Worm (Caenorhabditis elegans) whole organism, L4 larva: ENCODE measurements around the gene aakg-1.

ENCODE experiments used
- F10B5.3 ChIP-seq: sonication (generic microtip); optimal IDR thresholded peaks from 2 replicates; lab custom pipeline; 2016; ENCODE audit warnings: mild to moderate bottlenecking, missing genetic modification characterization, missing compliant biosample characterization
- F37D6.2 ChIP-seq: sonication (generic microtip); optimal IDR thresholded peaks from 2 replicates; lab custom pipeline; 2016; ENCODE audit warnings: mild to moderate bottlenecking, missing genetic modification characterization, missing compliant biosample characterization
- F44E2.7 ChIP-seq: fragments of 200-800 bp; sonication (Bioruptor generic); IDR thresholded peaks from 2 replicates; pipeline ENCODE4 v2.1.2; 2022; ENCODE audit warnings: missing genetic modification characterization, missing compliant biosample characterization
- T20F7.1 ChIP-seq: fragments of 200-800 bp; sonication (Bioruptor generic); optimal IDR thresholded peaks from 2 replicates; lab custom pipeline; 2018; ENCODE audit warnings: mild to moderate bottlenecking, missing genetic modification characterization, missing compliant biosample characterization
- T26A8.4 ChIP-seq: fragments of 200-800 bp; sonication (Bioruptor generic); IDR thresholded peaks from 2 replicates; pipeline ENCODE4 v1.3.6; 2022; ENCODE audit warnings: missing genetic modification characterization, missing compliant biosample characterization
- Y48G9A.11 ChIP-seq: fragments of 200-800 bp; sonication (Bioruptor generic); IDR thresholded peaks from 2 replicates; pipeline ENCODE4 v1.3.6; 2022; ENCODE audit warnings: missing genetic modification reagents, missing genetic modification characterization, missing compliant biosample characterization
- ZK337.2 ChIP-seq: fragments of 200-800 bp; sonication (Bioruptor generic); IDR thresholded peaks from 2 replicates; pipeline ENCODE4 v1.3.6; 2022; ENCODE audit warnings: missing genetic modification reagents, missing genetic modification characterization, missing compliant biosample characterization
- ama-1 ChIP-seq: fragments of 150-350 bp; optimal IDR thresholded peaks from 2 replicates; lab custom pipeline; 2014; ENCODE audit warnings: inconsistent platforms, mixed read lengths
- attf-4 ChIP-seq: sonication (generic microtip); optimal IDR thresholded peaks from 3 replicates; lab custom pipeline; 2017; ENCODE audit warnings: missing biosample characterization, missing genetic modification characterization
- ceh-32 ChIP-seq: sonication (generic microtip); optimal IDR thresholded peaks from 2 replicates; lab custom pipeline; 2016; ENCODE audit warnings: mild to moderate bottlenecking, missing genetic modification characterization, missing compliant biosample characterization; ENCODE audit not compliant: poor library complexity
- ceh-62 ChIP-seq: sonication (generic microtip); optimal IDR thresholded peaks from 2 replicates; lab custom pipeline; 2017; ENCODE audit warnings: missing biosample characterization, missing genetic modification characterization
- cey-2 ChIP-seq: sonication (generic microtip); optimal IDR thresholded peaks from 3 replicates; lab custom pipeline; 2017; ENCODE audit warnings: missing genetic modification characterization, mild to moderate bottlenecking, missing compliant biosample characterization, antibody characterized with exemption, borderline replicate concordance; ENCODE audit not compliant: insufficient read depth
- ctbp-1 ChIP-seq: fragments of 200-800 bp; sonication (Bioruptor generic); IDR thresholded peaks from 2 replicates; pipeline ENCODE4 v1.3.6; 2022; ENCODE audit warnings: missing genetic modification reagents, missing genetic modification characterization, missing compliant biosample characterization
- daf-12 ChIP-seq: fragments of 150-350 bp; optimal IDR thresholded peaks from 2 replicates; lab custom pipeline; 2014; ENCODE audit warnings: missing biosample characterization, missing genetic modification reagents, missing genetic modification characterization
- daf-16 ChIP-seq, 3 experiments: sonication (generic microtip); optimal IDR thresholded peaks; 2 replicates each; lab custom pipeline; 2016 to 2017; ENCODE audit warnings: missing genetic modification characterization in 3 of 3, missing genetic modification reagents in 3 of 3, mild to moderate bottlenecking in 2 of 3, missing compliant biosample characterization in 2 of 3, missing biosample characterization in 1 of 3, moderate library complexity in 1 of 3
- daf-19 ChIP-seq: fragments of 200-800 bp; sonication (Bioruptor generic); conservative IDR thresholded peaks from 2 replicates; pipeline ENCODE4 v1.3.6; 2022; ENCODE audit warnings: missing genetic modification characterization, missing compliant biosample characterization
- dmd-6 ChIP-seq: fragments of 200-800 bp; sonication (Bioruptor generic); IDR thresholded peaks from 2 replicates; pipeline ENCODE4 v1.3.6; 2022; ENCODE audit warnings: missing genetic modification reagents, missing genetic modification characterization, missing compliant biosample characterization
- dmd-9 ChIP-seq: fragments of 200-800 bp; sonication (Bioruptor generic); IDR thresholded peaks from 2 replicates; pipeline ENCODE4 v1.3.6; 2022; ENCODE audit warnings: missing genetic modification reagents, missing genetic modification characterization, missing compliant biosample characterization
- egl-27 ChIP-seq: sonication (generic microtip); optimal IDR thresholded peaks from 3 replicates; lab custom pipeline; 2017; ENCODE audit warnings: missing biosample characterization, missing genetic modification reagents, missing genetic modification characterization
- gei-8 ChIP-seq: fragments of 200-800 bp; sonication (Bioruptor generic); optimal IDR thresholded peaks from 2 replicates; lab custom pipeline; 2018; ENCODE audit warnings: mild to moderate bottlenecking, missing genetic modification characterization, missing compliant biosample characterization
- hif-1 ChIP-seq, 2 experiments: sonication (generic microtip); optimal IDR thresholded peaks; 2 replicates each; lab custom pipeline; 2016 to 2017; ENCODE audit warnings: missing compliant biosample characterization in 2 of 2, missing genetic modification characterization in 2 of 2, missing genetic modification reagents in 2 of 2, missing genotype in 2 of 2, mild to moderate bottlenecking in 1 of 2
- hlh-11 ChIP-seq: fragments of 200-800 bp; sonication (Bioruptor generic); optimal IDR thresholded peaks from 2 replicates; lab custom pipeline; 2018; ENCODE audit warnings: mild to moderate bottlenecking, missing genetic modification characterization, missing compliant biosample characterization
- hmg-1.1 ChIP-seq: fragments of 200-800 bp; sonication (Bioruptor generic); IDR thresholded peaks from 2 replicates; pipeline ENCODE4 v1.3.6; 2022; ENCODE audit warnings: missing genetic modification reagents, missing genetic modification characterization, missing compliant biosample characterization
- lim-7 ChIP-seq: fragments of 200-800 bp; sonication (Bioruptor generic); IDR thresholded peaks from 2 replicates; pipeline ENCODE4 v1.3.6; 2022; ENCODE audit warnings: missing genetic modification characterization, missing compliant biosample characterization
- lin-1 ChIP-seq: fragments of 200-800 bp; sonication (Bioruptor generic); IDR thresholded peaks from 2 replicates; pipeline ENCODE4 v1.3.6; 2022; ENCODE audit warnings: missing genetic modification reagents, missing genetic modification characterization, missing compliant biosample characterization
- lin-15B ChIP-seq: fragments of 150-350 bp; sonication (generic microtip); optimal IDR thresholded peaks from 3 replicates; lab custom pipeline; 2014; ENCODE audit warnings: missing biosample characterization, missing genetic modification characterization
- lin-29 ChIP-seq: fragments of 200-800 bp; sonication (Bioruptor generic); IDR thresholded peaks from 2 replicates; pipeline ENCODE4 v1.3.6; 2022; ENCODE audit warnings: missing genetic modification reagents, missing genetic modification characterization, missing compliant biosample characterization
- lin-39 ChIP-seq: fragments of 150-350 bp; optimal IDR thresholded peaks from 2 replicates; lab custom pipeline; 2014; ENCODE audit warnings: missing biosample characterization, missing genetic modification reagents, missing genetic modification characterization
- lir-3 ChIP-seq: sonication (generic microtip); optimal IDR thresholded peaks from 2 replicates; lab custom pipeline; 2016; ENCODE audit warnings: mild to moderate bottlenecking, missing genetic modification characterization, missing compliant biosample characterization
- mdl-1 ChIP-seq, 2 experiments: fragments of 150-350 bp in 1 of 2; sonication (generic microtip) in 1 of 2; optimal IDR thresholded peaks; 2 replicates each; lab custom pipeline; 2014 to 2017; ENCODE audit warnings: missing biosample characterization in 2 of 2, missing genetic modification characterization in 2 of 2
- nhr-102 ChIP-seq: sonication (generic microtip); optimal IDR thresholded peaks from 2 replicates; lab custom pipeline; 2016; ENCODE audit warnings: mild to moderate bottlenecking, missing genetic modification characterization, moderate library complexity, missing compliant biosample characterization
- nhr-111 ChIP-seq: fragments of 200-800 bp; sonication (Bioruptor generic); optimal IDR thresholded peaks from 2 replicates; lab custom pipeline; 2018; ENCODE audit warnings: mild to moderate bottlenecking, missing genetic modification characterization, missing compliant biosample characterization
- nhr-25 ChIP-seq: sonication (generic microtip); optimal IDR thresholded peaks from 2 replicates; lab custom pipeline; 2017; ENCODE audit warnings: missing genetic modification characterization, mild to moderate bottlenecking, missing compliant biosample characterization, antibody characterized with exemption, moderate library complexity, borderline replicate concordance; ENCODE audit not compliant: insufficient read depth
- nhr-42 ChIP-seq: fragments of 200-800 bp; sonication (Bioruptor generic); IDR thresholded peaks from 2 replicates; pipeline ENCODE4 v1.3.6; 2022; ENCODE audit warnings: missing genetic modification characterization, missing compliant biosample characterization
- nhr-48 ChIP-seq: sonication (generic microtip); optimal IDR thresholded peaks from 2 replicates; lab custom pipeline; 2016; ENCODE audit warnings: mild to moderate bottlenecking, missing genetic modification characterization, missing compliant biosample characterization
- nhr-6 ChIP-seq: fragments of 150-350 bp; optimal IDR thresholded peaks from 2 replicates; lab custom pipeline; 2014; ENCODE audit warnings: missing biosample characterization, missing genetic modification characterization
- nhr-76 ChIP-seq: fragments of 150-350 bp; optimal IDR thresholded peaks from 2 replicates; lab custom pipeline; 2014; ENCODE audit warnings: missing biosample characterization, missing genetic modification characterization
- nhr-77 ChIP-seq: fragments of 150-350 bp; optimal IDR thresholded peaks from 2 replicates; lab custom pipeline; 2014; ENCODE audit warnings: missing biosample characterization, missing genetic modification characterization
- pqm-1 ChIP-seq: sonication (generic microtip); optimal IDR thresholded peaks from 2 replicates; lab custom pipeline; 2017; ENCODE audit warnings: missing biosample characterization, missing genetic modification characterization
- sdz-12 ChIP-seq: fragments of 200-800 bp; sonication (Bioruptor generic); optimal IDR thresholded peaks from 2 replicates; lab custom pipeline; 2018; ENCODE audit warnings: mild to moderate bottlenecking, missing genetic modification characterization, missing compliant biosample characterization
- set-16 ChIP-seq: fragments of 200-800 bp; sonication (Bioruptor generic); IDR thresholded peaks from 2 replicates; pipeline ENCODE4 v1.3.6; 2022; ENCODE audit warnings: missing genetic modification reagents, missing genetic modification characterization, missing compliant biosample characterization
- skn-1 ChIP-seq: fragments of 150-350 bp; optimal IDR thresholded peaks from 2 replicates; lab custom pipeline; 2014; ENCODE audit warnings: missing biosample characterization, missing genetic modification characterization
- spr-1 ChIP-seq: sonication (generic microtip); optimal IDR thresholded peaks from 2 replicates; lab custom pipeline; 2016; ENCODE audit warnings: mild to moderate bottlenecking, missing genetic modification characterization, missing compliant biosample characterization
- spr-3 ChIP-seq: fragments of 200-800 bp; sonication (Bioruptor generic); optimal IDR thresholded peaks from 2 replicates; lab custom pipeline; 2018; ENCODE audit warnings: mild to moderate bottlenecking, missing genetic modification characterization, missing compliant biosample characterization
- tag-97 ChIP-seq: fragments of 200-800 bp; sonication (Bioruptor generic); IDR thresholded peaks from 2 replicates; pipeline ENCODE4 v1.3.6; 2022; ENCODE audit warnings: missing genetic modification characterization, missing compliant biosample characterization
- tra-1 ChIP-seq: fragments of 200-800 bp; sonication (Bioruptor generic); IDR thresholded peaks from 2 replicates; pipeline ENCODE4 v1.3.6; 2022; ENCODE audit warnings: missing genetic modification reagents, missing genetic modification characterization, missing compliant biosample characterization
- vab-7 ChIP-seq: fragments of 200-800 bp; sonication (Bioruptor generic); IDR thresholded peaks from 2 replicates; pipeline ENCODE4 v1.3.6; 2022; ENCODE audit warnings: missing genetic modification reagents, missing genetic modification characterization, missing compliant biosample characterization
- zfp-2 ChIP-seq: sonication (generic microtip); optimal IDR thresholded peaks from 2 replicates; lab custom pipeline; 2016; ENCODE audit warnings: mild to moderate bottlenecking, missing genetic modification characterization, missing compliant biosample characterization
- zfp-3 ChIP-seq: fragments of 200-800 bp; sonication (Bioruptor generic); conservative IDR thresholded peaks from 2 replicates; pipeline ENCODE4 v1.3.6; 2022; ENCODE audit warnings: missing genetic modification reagents, missing genetic modification characterization, missing compliant biosample characterization

Gene aakg-1

ce11 chrIII:12585842-12586241 is 10.6 kb upstream of the aakg-1 start:
- TF ChIP-seq nhr-102 (tag; lab: Kevin White, UChicago) (no peak), nhr-111 (GFP tag; lab: Kevin White, UChicago) (no peak), egl-27 (tag; lab: Kevin White, UChicago) (no peak), zfp-2 (tag; lab: Kevin White, UChicago) (no peak), spr-3 (GFP tag; lab: Kevin White, UChicago) (no peak), nhr-42 (no peak), cey-2 (no peak), hmg-1.1 (GFP tag; lab: Robert Waterston, UW) (no peak), hlh-11 (tag; lab: Kevin White, UChicago) (no peak), lin-29 (GFP tag; lab: Robert Waterston, UW) (no peak), attf-4 (tag; lab: Kevin White, UChicago) (no peak), mdl-1 (tag; optimal IDR thresholded peaks at IDR 0.05; lab: Kevin White, UChicago) (no peak)

ce11 chrIII:12583466-12583865 is 8.3 kb upstream of the aakg-1 start:
- TF ChIP-seq nhr-77 (tag; lab: Kevin White, UChicago) (peak; percentile 82), daf-16 (GFP tag; optimal IDR thresholded peaks at IDR 0.05; lab: Kevin White, UChicago) (peak in 1 of 2 experiments; percentile 76), daf-16 (tag; optimal IDR thresholded peaks at IDR 0.05; lab: Kevin White, UChicago) (peak; percentile 76), daf-19 (GFP tag; lab: Robert Waterston, UW) (no peak), hlh-11 (tag; lab: Kevin White, UChicago) (peak; percentile 98), Y48G9A.11 (GFP tag; lab: Robert Waterston, UW) (no peak), ama-1 (no peak), daf-12 (no peak), dmd-6 (GFP tag; lab: Robert Waterston, UW) (peak; percentile 96), nhr-6 (tag; lab: Kevin White, UChicago) (peak; percentile 95), ceh-62 (tag; lab: Kevin White, UChicago) (no peak), F44E2.7 (GFP tag; lab: Robert Waterston, UW) (no peak), set-16 (GFP tag; lab: Robert Waterston, UW) (peak; percentile 56; the same call in 1 of the 2 replicates), gei-8 (GFP tag; lab: Kevin White, UChicago) (peak; percentile 70), dmd-9 (GFP tag; lab: Robert Waterston, UW) (no peak), lir-3 (tag; lab: Kevin White, UChicago) (no peak), lin-39 (tag; lab: Kevin White, UChicago) (no peak), hif-1 (tag; optimal IDR thresholded peaks at IDR 0.05; lab: Kevin White, UChicago) (peak; percentile 22 to 88), pqm-1 (tag; lab: Kevin White, UChicago) (peak; percentile 3), zfp-3 (GFP tag; lab: Robert Waterston, UW) (0 out of 2 replicates have a peak, but pooled peaks have one; percentile 18), lin-15B (tag; lab: Kevin White, UChicago) (no peak), F10B5.3 (tag; lab: Kevin White, UChicago) (no peak), vab-7 (GFP tag; lab: Robert Waterston, UW) (no peak), nhr-76 (tag; lab: Kevin White, UChicago) (no peak), lim-7 (GFP tag; lab: Robert Waterston, UW) (no peak), tag-97 (GFP tag; lab: Robert Waterston, UW) (no peak), nhr-25 (tag; lab: Kevin White, UChicago) (peak; percentile 63), T20F7.1 (GFP tag; lab: Kevin White, UChicago) (no peak), mdl-1 (tag; optimal IDR thresholded peaks at IDR 0.05; lab: Kevin White, UChicago) (peak; percentile 99 to 100), lin-1 (GFP tag; lab: Robert Waterston, UW) (peak; percentile 75), nhr-48 (peak; percentile 85), spr-1 (tag; lab: Kevin White, UChicago) (peak; percentile 59), sdz-12 (GFP tag; lab: Kevin White, UChicago) (no peak), F37D6.2 (tag; lab: Kevin White, UChicago) (peak; percentile 63), skn-1 (no peak), T26A8.4 (GFP tag; lab: Robert Waterston, UW) (peak; percentile 75; the same call in 1 of the 2 replicates), ZK337.2 (GFP tag; lab: Robert Waterston, UW) (no peak), ctbp-1 (peak; percentile 85), ceh-32 (tag; lab: Kevin White, UChicago) (no peak), tra-1 (peak; percentile 94)
